1 fruit fly cellular context compared by ENCODE assay signal in the genomic region with DNA sequence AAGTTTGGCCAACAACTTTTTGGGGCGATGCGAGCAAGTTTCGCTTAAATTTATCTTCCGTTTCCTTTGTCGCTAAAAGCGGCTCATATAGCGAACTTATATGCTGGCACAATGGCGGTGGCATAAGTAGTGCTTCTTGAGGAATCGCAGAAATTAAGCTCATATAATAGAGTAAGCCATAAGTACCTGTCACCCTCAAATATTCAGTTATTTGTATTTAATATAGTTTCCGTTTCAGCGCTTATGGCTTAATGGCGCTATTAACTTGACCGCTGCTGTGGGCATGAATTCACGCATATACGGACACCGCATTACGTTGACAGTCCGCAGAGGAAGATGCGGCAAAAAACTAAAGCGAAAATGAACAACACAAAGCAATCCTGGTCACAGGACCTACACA.
TF ChIP-seq lines count a peak whose summit lies in the region.

No protein-coding gene starts in this region.

TF ChIP-seq in whole organism, embryonic, 481 proteins besides CTCF, POLR2A, EP300 and RAD21 (continued from another document):
- peak; percentile 23 for TF ChIP-seq lab (GFP tag; optimal IDR thresholded peaks at IDR 0.05; lab: Kevin White, UChicago)
- TF ChIP-seq CHES-1-like (GFP tag; optimal IDR thresholded peaks at IDR 0.05; lab: Kevin White, UChicago): no peak
- no peak for TF ChIP-seq vfl (GFP tag; optimal IDR thresholded peaks at IDR 0.05; lab: Kevin White, UChicago)
- peak; percentile 23 for TF ChIP-seq gem (tag; optimal IDR thresholded peaks at IDR 0.05; lab: Kevin White, UChicago)
- TF ChIP-seq Mrtf (GFP tag; IDR thresholded peaks at IDR 0.05; lab: Robert Waterston, UW): no peak
- TF ChIP-seq CG4404 (GFP tag; IDR thresholded peaks at IDR 0.05; lab: Robert Waterston, UW): no peak
- TF ChIP-seq CG18599 (GFP tag; optimal IDR thresholded peaks at IDR 0.05; lab: Kevin White, UChicago): peak; percentile 61
- TF ChIP-seq D19B (GFP tag; optimal IDR thresholded peaks at IDR 0.05; lab: Kevin White, UChicago): no peak
- no peak for TF ChIP-seq tap (tag; optimal IDR thresholded peaks at IDR 0.05; lab: Kevin White, UChicago)
- peak; percentile 17 for TF ChIP-seq dmrt99B (tag; optimal IDR thresholded peaks at IDR 0.05; lab: Kevin White, UChicago)
- peak; percentile 29; the same call in 1 of the 2 replicates for TF ChIP-seq Rfx (GFP tag; IDR thresholded peaks at IDR 0.05; lab: Robert Waterston, UW)
- no peak for TF ChIP-seq CG10366 (GFP tag; IDR thresholded peaks at IDR 0.05; lab: Robert Waterston, UW)
- TF ChIP-seq CG1603 (tag; optimal IDR thresholded peaks at IDR 0.05; lab: Kevin White, UChicago): peak; percentile 25
- peak; percentile 24; the same call in 1 of the 2 replicates for TF ChIP-seq lmd (GFP tag; IDR thresholded peaks at IDR 0.05; lab: Robert Waterston, UW)
- TF ChIP-seq CG2678 (tag; optimal IDR thresholded peaks at IDR 0.05; lab: Kevin White, UChicago): peak; percentile 16
- TF ChIP-seq Xrp1 (GFP tag; IDR thresholded peaks at IDR 0.05; lab: Robert Waterston, UW): peak; percentile 34; the same call in 1 of the 2 replicates
